Worm (Caenorhabditis elegans): Measurements from ENCODE around the gene E02A10.3.

The E02A10.3 gene

ce11 chrV:12548830-12549229 is 30.6 kb upstream of the E02A10.3 start:
- TF ChIP-seq ama-1 (optimal IDR thresholded peaks at IDR 0.05) (peak; percentile 73), ama-1 (GFP tag; optimal IDR thresholded peaks at IDR 0.05) (no peak), rcor-1 (GFP tag; IDR thresholded peaks at IDR 0.05) (peak; percentile 10; the same call in 1 of the 2 replicates), Y95B8A.8 (GFP tag; IDR thresholded peaks at IDR 0.05) (no peak), hsf-1 (GFP tag; IDR thresholded peaks at IDR 0.05) (no peak), nfyb-1 (GFP tag; IDR thresholded peaks at IDR 0.05) (peak; percentile 59; the same call in 1 of the 2 replicates), F23B12.7 (tag; optimal IDR thresholded peaks at IDR 0.05; ENCODE audit: insufficient read depth) (no peak), ztf-26 (tag; optimal IDR thresholded peaks at IDR 0.05) (peak; percentile 18)

- TF ChIP-seq mxl-1 (tag; optimal IDR thresholded peaks at IDR 0.05) (no peak), ama-1 (optimal IDR thresholded peaks at IDR 0.05) (peak; percentile 81), ama-1 (GFP tag; optimal IDR thresholded peaks at IDR 0.05) (no peak), chd-7 (tag; optimal IDR thresholded peaks at IDR 0.05) (peak; percentile 5), mcd-1 (GFP tag; IDR thresholded peaks at IDR 0.05) (0 out of 2 replicates have a peak, but pooled peaks have one; percentile 15)
These were observed 29.8 kb upstream of the E02A10.3 start for ce11 chrV:12549604-12550003.

ce11 chrV:12550036-12550626 is 29.3 kb upstream of the E02A10.3 start, which contains the start of gene F45D3.3:
Gene F45D3.3 (minus strand): TSS chrV:12550385.
- TF ChIP-seq ama-1 (optimal IDR thresholded peaks at IDR 0.05): peak; percentile 61
- TF ChIP-seq ama-1 (GFP tag; optimal IDR thresholded peaks at IDR 0.05): no peak
- no peak for TF ChIP-seq aptf-3 (GFP tag; IDR thresholded peaks at IDR 0.05)
- peak; percentile 39; the same call in 1 of the 2 replicates for TF ChIP-seq lin-26 (GFP tag; IDR thresholded peaks at IDR 0.05)

- TF ChIP-seq F23B12.7 (tag; optimal IDR thresholded peaks at IDR 0.05; ENCODE audit: insufficient read depth) (no peak), hmg-20 (GFP tag; IDR thresholded peaks at IDR 0.05) (no peak), Y56A3A.18 (GFP tag; IDR thresholded peaks at IDR 0.05) (no peak), F37B4.10 (GFP tag; IDR thresholded peaks at IDR 0.05) (no peak), hrde-1 (tag; optimal IDR thresholded peaks at IDR 0.05; ENCODE audit: borderline replicate concordance) (no peak), tlf-1 (GFP tag; optimal IDR thresholded peaks at IDR 0.05) (no peak), nfya-2 (GFP tag; IDR thresholded peaks at IDR 0.05) (no peak), mel-28 (tag; optimal IDR thresholded peaks at IDR 0.05; ENCODE audit: borderline replicate concordance) (no peak), repo-1 (tag; optimal IDR thresholded peaks at IDR 0.05) (no peak)
These were observed 28.6 kb upstream of the E02A10.3 start for ce11 chrV:12550755-12551154.

DNA sequence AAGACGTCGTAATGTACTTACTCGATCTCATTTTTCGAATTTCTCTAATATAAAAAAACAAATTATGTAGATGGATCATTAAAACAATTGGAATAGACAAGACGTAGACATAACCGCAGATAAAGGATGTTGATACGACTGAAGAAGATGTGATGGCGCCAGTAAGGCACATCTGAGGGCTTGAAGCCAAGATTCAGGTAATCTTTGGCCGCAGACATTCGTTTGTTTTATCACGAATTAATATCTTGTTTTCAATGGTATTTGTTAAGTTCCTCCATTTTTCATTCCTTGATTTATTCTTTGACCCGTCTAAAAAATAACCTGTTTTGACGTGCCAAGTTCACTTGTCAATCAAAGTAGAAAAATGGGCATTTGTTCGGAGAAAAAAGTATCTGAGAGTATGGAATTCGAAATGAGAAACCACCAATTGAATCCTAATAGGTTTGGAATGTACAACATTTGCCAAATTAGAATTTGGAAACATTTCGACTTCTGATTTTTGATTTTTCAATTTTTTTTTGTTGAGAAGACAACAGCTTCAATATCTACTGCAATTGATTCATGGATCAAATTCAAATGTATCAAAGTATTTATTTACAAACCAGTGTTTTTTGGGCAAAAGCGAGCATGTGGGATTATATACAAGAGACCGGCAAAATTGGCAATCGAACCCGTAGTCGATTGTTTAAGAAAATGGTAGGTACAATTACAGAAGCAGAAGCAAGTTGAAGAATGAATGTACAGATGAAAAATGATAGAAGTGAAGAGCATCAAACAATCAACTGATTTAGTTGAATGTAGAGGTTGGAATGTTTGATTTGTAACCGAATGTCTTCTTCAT is 27.5 kb upstream of the E02A10.3 start:
- no peak for TF ChIP-seq dpff-1 (tag; optimal IDR thresholded peaks at IDR 0.05)
- no peak for TF ChIP-seq egl-44 (GFP tag; IDR thresholded peaks at IDR 0.05)
- peak; percentile 65 for TF ChIP-seq K11D2.4 (GFP tag; IDR thresholded peaks at IDR 0.05)
- no peak for TF ChIP-seq ztf-18 (tag; optimal IDR thresholded peaks at IDR 0.05)
- TF ChIP-seq mes-4 (tag; optimal IDR thresholded peaks at IDR 0.05): no peak
- TF ChIP-seq hsf-1 (GFP tag; IDR thresholded peaks at IDR 0.05): no peak
- no peak for TF ChIP-seq lin-35 (GFP tag; optimal IDR thresholded peaks at IDR 0.05)
- TF ChIP-seq F37B4.10 (GFP tag; IDR thresholded peaks at IDR 0.05): no peak
- no peak for TF ChIP-seq ztf-28 (GFP tag; IDR thresholded peaks at IDR 0.05)
- TF ChIP-seq Y53F4B.3 (GFP tag; IDR thresholded peaks at IDR 0.05): no peak
- TF ChIP-seq bed-2 (GFP tag; IDR thresholded peaks at IDR 0.05): no peak
- peak; percentile 23; the same call in 1 of the 2 replicates for TF ChIP-seq B0336.3 (GFP tag; IDR thresholded peaks at IDR 0.05)
- no peak for TF ChIP-seq B0261.1 (tag; optimal IDR thresholded peaks at IDR 0.05)
- no peak for TF ChIP-seq Y95B8A.8 (GFP tag; IDR thresholded peaks at IDR 0.05)
- TF ChIP-seq ets-4 (GFP tag; optimal IDR thresholded peaks at IDR 0.05): no peak
- no peak for TF ChIP-seq D2030.7 (GFP tag; IDR thresholded peaks at IDR 0.05)
- no peak for TF ChIP-seq madf-3 (GFP tag; IDR thresholded peaks at IDR 0.05)
- TF ChIP-seq repo-1 (tag; optimal IDR thresholded peaks at IDR 0.05): no peak
- TF ChIP-seq nhr-80 (tag; optimal IDR thresholded peaks at IDR 0.05): no peak
- TF ChIP-seq F55B11.4 (tag; optimal IDR thresholded peaks at IDR 0.05; ENCODE audit: borderline replicate concordance, insufficient read depth): no peak
- no peak for TF ChIP-seq bed-1 (GFP tag; IDR thresholded peaks at IDR 0.05)
- no peak for TF ChIP-seq zim-3 (tag; optimal IDR thresholded peaks at IDR 0.05)
- TF ChIP-seq ceh-27 (GFP tag; optimal IDR thresholded peaks at IDR 0.05): no peak

Data from whole organism, young adult.